ENCODE assay signal across 1 worm cellular context in genomic region chrV:14871365-14871764, ce11.
TF ChIP-seq lines count a peak whose summit lies in the region.

ZC412.3 (minus strand) TSS chrV:14871547.

TF ChIP-seq in whole organism, L1 larva, 84 proteins besides CTCF, POLR2A, EP300 and RAD21 (continued from another document):
- TF ChIP-seq rnt-1 (tag; optimal IDR thresholded peaks at IDR 0.05; lab: Kevin White, UChicago) (peak; percentile 72), mef-2 (tag; optimal IDR thresholded peaks at IDR 0.05; lab: Kevin White, UChicago) (no peak)
